Fruit fly (Drosophila melanogaster): Measurements from ENCODE around the gene jp.
A peak's percentile ranks its signal among the peaks of the same experiment; 100 is the strongest.

Gene jp

DNA sequence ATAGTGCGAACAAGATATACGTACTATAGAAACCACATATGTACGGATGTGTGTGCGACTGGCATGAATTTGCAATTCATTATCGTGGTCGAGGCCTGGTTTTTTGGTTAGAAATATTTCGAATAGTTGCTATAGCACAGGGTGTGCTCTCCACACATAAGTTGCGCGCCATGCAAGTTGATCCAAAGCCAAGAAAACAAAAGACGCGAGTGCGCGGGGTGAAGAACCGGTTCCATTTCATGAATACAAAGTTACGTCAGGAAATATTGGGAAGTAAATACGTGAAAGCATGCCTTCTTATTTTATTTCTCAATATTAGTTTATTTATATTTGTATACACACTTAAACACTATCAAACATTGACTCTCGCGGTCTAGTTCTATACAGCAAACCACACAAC is 47.4 kb upstream of the jp start (continued):
- TF ChIP-seq CG16813 (GFP tag; IDR thresholded peaks at IDR 0.05; ENCODE audit: partially characterized antibody) (no peak), wek (GFP tag; optimal IDR thresholded peaks at IDR 0.05) (no peak), HLH3B (GFP tag; IDR thresholded peaks at IDR 0.05) (peak; percentile 17; the same call in 1 of the 2 replicates), CG15696 (tag; optimal IDR thresholded peaks at IDR 0.05) (peak; percentile 3), CG34376 (GFP tag; optimal IDR thresholded peaks at IDR 0.05) (no peak), CG32772 (GFP tag; IDR thresholded peaks at IDR 0.05) (no peak), Elba2 (GFP tag; optimal IDR thresholded peaks at IDR 0.05) (no peak), CG7556 (GFP tag; optimal IDR thresholded peaks at IDR 0.05) (peak; percentile 12), Myb (GFP tag; optimal IDR thresholded peaks at IDR 0.05) (peak; percentile 18), CG5245 (GFP tag; optimal IDR thresholded peaks at IDR 0.05) (no peak), crp (GFP tag; optimal IDR thresholded peaks at IDR 0.05) (no peak), CG9609 (GFP tag; optimal IDR thresholded peaks at IDR 0.05) (no peak), vnd (GFP tag; IDR thresholded peaks at IDR 0.05; ENCODE audit: partially characterized antibody) (no peak), bsh (GFP tag; optimal IDR thresholded peaks at IDR 0.05) (peak in 1 of 2 experiments; percentile 64), Awh (GFP tag; IDR thresholded peaks at IDR 0.05) (no peak), CG14965 (GFP tag; optimal IDR thresholded peaks at IDR 0.05; ENCODE audit: borderline replicate concordance) (no peak), ash1 (GFP tag; optimal IDR thresholded peaks at IDR 0.05) (no peak), CG12104 (GFP tag; optimal IDR thresholded peaks at IDR 0.05) (no peak), cato (GFP tag; optimal IDR thresholded peaks at IDR 0.05; ENCODE audit: borderline replicate concordance) (no peak), inv (GFP tag; IDR thresholded peaks at IDR 0.05; ENCODE audit: partially characterized antibody) (no peak), tll (GFP tag; optimal IDR thresholded peaks at IDR 0.05) (no peak), CG8924 (tag; optimal IDR thresholded peaks at IDR 0.05) (peak; percentile 52), CG2875 (GFP tag; optimal IDR thresholded peaks at IDR 0.05) (peak; percentile 54), stc (GFP tag; IDR thresholded peaks at IDR 0.05) (peak; percentile 43; the same call in 1 of the 2 replicates), hkb (optimal IDR thresholded peaks at IDR 0.05) (no peak), hkb (GFP tag; IDR thresholded peaks at IDR 0.05) (no peak; the same call in 1 of the 2 replicates), Taf1 (GFP tag; IDR thresholded peaks at IDR 0.05) (no peak), sqz (GFP tag; optimal IDR thresholded peaks at IDR 0.05) (no peak), H15 (GFP tag; IDR thresholded peaks at IDR 0.05) (no peak), CG9215 (GFP tag; IDR thresholded peaks at IDR 0.05) (no peak), YL-1 (GFP tag; optimal IDR thresholded peaks at IDR 0.05) (no peak), CG3995 (GFP tag; optimal IDR thresholded peaks at IDR 0.05) (no peak), CG6272 (GFP tag; IDR thresholded peaks at IDR 0.05) (no peak), sob (GFP tag; IDR thresholded peaks at IDR 0.05) (peak; percentile 44; the same call in 1 of the 2 replicates), cad (GFP tag; optimal IDR thresholded peaks at IDR 0.05) (no peak), CG7928 (GFP tag; optimal IDR thresholded peaks at IDR 0.05) (no peak), CG4282 (GFP tag; optimal IDR thresholded peaks at IDR 0.05) (no peak), Sox100B (GFP tag; optimal IDR thresholded peaks at IDR 0.05) (no peak), Doc3 (GFP tag; IDR thresholded peaks at IDR 0.05; ENCODE audit: partially characterized antibody) (no peak), toy (GFP tag; IDR thresholded peaks at IDR 0.05) (no peak), CG17912 (GFP tag; optimal IDR thresholded peaks at IDR 0.05) (no peak), Nf-YB (GFP tag; optimal IDR thresholded peaks at IDR 0.05) (no peak), CG43689 (GFP tag; IDR thresholded peaks at IDR 0.05) (no peak), luna (GFP tag; optimal IDR thresholded peaks at IDR 0.05) (no peak), sima (GFP tag; optimal IDR thresholded peaks at IDR 0.05) (no peak), CG4424 (GFP tag; optimal IDR thresholded peaks at IDR 0.05) (no peak), CG11398 (GFP tag; optimal IDR thresholded peaks at IDR 0.05) (no peak), peb (GFP tag; IDR thresholded peaks at IDR 0.05) (no peak), unc-4 (GFP tag; IDR thresholded peaks at IDR 0.05; ENCODE audit: partially characterized antibody) (no peak), da (GFP tag; optimal IDR thresholded peaks at IDR 0.05) (no peak), Opbp (GFP tag; IDR thresholded peaks at IDR 0.05; ENCODE audit: partially characterized antibody) (no peak)

Measured in whole organism, embryonic.